Fruit fly (Drosophila melanogaster) whole organism, embryonic: ENCODE results near the gene anchor.

Experiments
- CG15073 ChIP-seq: fragments of 200-800 bp; sonication (Bioruptor generic); optimal IDR thresholded peaks from 2 replicates; lab custom pipeline; 2016; ENCODE audit warnings: missing biosample characterization, missing genetic modification characterization
- Rx ChIP-seq: fragments of 200-800 bp; sonication (Bioruptor generic); IDR thresholded peaks from 2 replicates; pipeline ENCODE4 v1.3.6; 2022; ENCODE audit warnings: missing biosample characterization, missing genetic modification characterization

DNA sequence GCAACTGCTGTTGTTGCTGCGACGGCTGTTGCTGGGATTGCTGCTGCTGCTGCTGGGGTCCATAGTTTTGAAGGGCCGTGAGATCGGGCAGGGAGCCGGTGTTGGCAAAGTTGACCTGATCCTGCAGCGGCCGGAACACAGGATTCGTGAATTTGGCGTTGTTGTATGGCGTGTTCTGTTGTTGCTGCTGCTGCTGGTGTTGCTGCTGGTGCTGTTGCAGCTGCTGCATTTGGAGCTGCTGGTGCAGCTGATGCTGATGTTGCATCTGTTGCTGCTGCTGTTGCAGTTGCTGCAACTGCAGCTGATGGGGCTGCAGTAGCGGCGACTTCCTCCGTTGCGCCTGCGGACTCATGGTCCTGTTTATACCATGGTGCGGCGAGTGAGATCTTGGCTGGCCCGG lies 42.0 kb downstream of the anchor start:
- TF ChIP-seq Rx (GFP tag; lab: Robert Waterston, UW): no peak
- TF ChIP-seq CG15073 (GFP tag; lab: Kevin White, UChicago): no peak
